Fruit fly (Drosophila melanogaster) whole organism, embryonic: ENCODE data around the gene CG7564.

ENCODE experiments used
- Atf6 ChIP-seq: fragments of 200-800 bp; sonication (Bioruptor generic); IDR thresholded peaks from 2 replicates; pipeline ENCODE4 v1.3.6; 2022; ENCODE audit warnings: missing biosample characterization, missing genetic modification characterization
- B-H1 ChIP-seq: fragments of 200-800 bp; sonication (Bioruptor generic); IDR thresholded peaks from 3 replicates; pipeline ENCODE4 v1.3.6; 2022; ENCODE audit warnings: missing biosample characterization, missing genetic modification characterization
- BEAF-32 ChIP-seq: fragments of 200-800 bp; sonication (Bioruptor generic); optimal IDR thresholded peaks from 3 replicates; lab custom pipeline; 2017; ENCODE audit warnings: missing biosample characterization, missing genetic modification characterization, mild to moderate bottlenecking, moderate library complexity, missing genetic modification reagents
- CG10366 ChIP-seq: fragments of 200-800 bp; sonication (Bioruptor generic); IDR thresholded peaks from 2 replicates; pipeline ENCODE4 v1.3.6; 2022; ENCODE audit warnings: missing biosample characterization, missing genetic modification characterization
- CG12071 ChIP-seq: fragments of 200-800 bp; sonication (Bioruptor generic); optimal IDR thresholded peaks from 3 replicates; lab custom pipeline; 2018; ENCODE audit warnings: missing biosample characterization, mild to moderate bottlenecking, missing genetic modification characterization
- CG12155 ChIP-seq: fragments of 200-800 bp; sonication (Bioruptor generic); optimal IDR thresholded peaks from 3 replicates; lab custom pipeline; 2016; ENCODE audit warnings: missing biosample characterization, missing genetic modification characterization
- CG12299 ChIP-seq: fragments of 200-800 bp; sonication (Bioruptor generic); optimal IDR thresholded peaks from 2 replicates; lab custom pipeline; 2018; ENCODE audit warnings: missing biosample characterization, mild to moderate bottlenecking, missing genetic modification characterization
- CG14667 ChIP-seq: fragments of 200-800 bp; sonication (Bioruptor generic); IDR thresholded peaks from 2 replicates; pipeline ENCODE4 v1.3.6; 2022; ENCODE audit warnings: missing biosample characterization, missing genetic modification characterization
- CG15514 ChIP-seq: fragments of 200-800 bp; sonication (Bioruptor generic); optimal IDR thresholded peaks from 3 replicates; lab custom pipeline; 2017; ENCODE audit warnings: missing biosample characterization, missing genetic modification characterization, mild to moderate bottlenecking, moderate library complexity, missing genetic modification reagents
- CG1602 ChIP-seq: fragments of 200-800 bp; sonication (Bioruptor generic); optimal IDR thresholded peaks from 3 replicates; lab custom pipeline; 2016; ENCODE audit warnings: missing biosample characterization, missing genetic modification characterization
- CG17568 ChIP-seq: fragments of 200-800 bp; sonication (Bioruptor generic); optimal IDR thresholded peaks from 2 replicates; lab custom pipeline; 2018; ENCODE audit warnings: missing biosample characterization, mild to moderate bottlenecking, missing genetic modification characterization, moderate library complexity
- CG18011 ChIP-seq: fragments of 200-800 bp; sonication (Bioruptor generic); optimal IDR thresholded peaks from 2 replicates; lab custom pipeline; 2017; ENCODE audit warnings: missing biosample characterization, missing genetic modification characterization, mild to moderate bottlenecking, moderate library complexity, missing genotype
- CG18476 ChIP-seq: fragments of 200-800 bp; sonication (Bioruptor generic); optimal IDR thresholded peaks from 2 replicates; lab custom pipeline; 2016; ENCODE audit warnings: missing biosample characterization, mild to moderate bottlenecking, missing genetic modification characterization
- CG2199 ChIP-seq: fragments of 200-800 bp; sonication (Bioruptor generic); IDR thresholded peaks from 3 replicates; pipeline ENCODE4 v1.3.6; 2022; ENCODE audit warnings: missing biosample characterization, missing genetic modification characterization
- CG2202 ChIP-seq: fragments of 200-800 bp; sonication (Bioruptor generic); optimal IDR thresholded peaks from 2 replicates; lab custom pipeline; 2018; ENCODE audit warnings: missing biosample characterization, mild to moderate bottlenecking, missing genetic modification characterization
- CG2678 ChIP-seq: fragments of 200-800 bp; sonication (Bioruptor generic); optimal IDR thresholded peaks from 3 replicates; lab custom pipeline; 2019; ENCODE audit warnings: missing biosample characterization, mild to moderate bottlenecking, missing genetic modification characterization, moderate library complexity
- CG31224 ChIP-seq: fragments of 200-800 bp; sonication (Bioruptor generic); IDR thresholded peaks from 2 replicates; pipeline ENCODE4 v1.3.6; 2022; ENCODE audit warnings: missing biosample characterization, missing genetic modification characterization
- CG4328 ChIP-seq: fragments of 200-800 bp; sonication (Bioruptor generic); optimal IDR thresholded peaks from 3 replicates; lab custom pipeline; 2017; ENCODE audit warnings: missing biosample characterization, missing genetic modification reagents, missing genetic modification characterization
- CG4424 ChIP-seq: fragments of 200-800 bp; sonication (Bioruptor generic); optimal IDR thresholded peaks from 3 replicates; lab custom pipeline; 2016; ENCODE audit warnings: missing biosample characterization, missing genetic modification characterization
- CG6813 ChIP-seq: fragments of 200-800 bp; sonication (Bioruptor generic); optimal IDR thresholded peaks from 2 replicates; lab custom pipeline; 2017; ENCODE audit warnings: missing biosample characterization, missing genetic modification characterization, mild to moderate bottlenecking, moderate library complexity, missing genetic modification reagents
- CG8359 ChIP-seq: fragments of 200-800 bp; sonication (Bioruptor generic); optimal IDR thresholded peaks from 2 replicates; lab custom pipeline; 2017; ENCODE audit warnings: missing biosample characterization, mild to moderate bottlenecking, missing genetic modification characterization, borderline replicate concordance
- CoRest ChIP-seq: fragments of 200-800 bp; sonication (Bioruptor generic); optimal IDR thresholded peaks from 3 replicates; lab custom pipeline; 2018; ENCODE audit warnings: missing biosample characterization, mild to moderate bottlenecking, missing genetic modification characterization, moderate library complexity
- Deaf1 ChIP-seq: fragments of 200-800 bp; optimal IDR thresholded peaks from 3 replicates; lab custom pipeline; 2019; ENCODE audit warnings: missing biosample characterization, mild to moderate bottlenecking, missing genetic modification characterization, moderate library complexity
- ERR ChIP-seq: fragments of 200-800 bp; sonication (Bioruptor generic); optimal IDR thresholded peaks from 2 replicates; lab custom pipeline; 2016; ENCODE audit warnings: missing biosample characterization, missing genetic modification characterization
- Eip74EF ChIP-seq, 2 experiments: fragments of 200-800 bp in 1 of 2; fragments of >200 bp in 1 of 2; sonication (Bioruptor generic) in 1 of 2; optimal IDR thresholded peaks; 2 replicates each; lab custom pipeline; 2017 to 2019; ENCODE audit warnings: missing biosample characterization in 2 of 2, missing genetic modification characterization in 2 of 2, mild to moderate bottlenecking in 1 of 2, moderate library complexity in 1 of 2
- Fer2 ChIP-seq: fragments of 200-800 bp; sonication (Bioruptor generic); optimal IDR thresholded peaks from 2 replicates; lab custom pipeline; 2018; ENCODE audit warnings: missing biosample characterization, mild to moderate bottlenecking, missing genetic modification characterization, moderate library complexity
- HmgD ChIP-seq: fragments of 200-800 bp; sonication (Bioruptor generic); optimal IDR thresholded peaks from 3 replicates; lab custom pipeline; 2016; ENCODE audit warnings: missing biosample characterization, missing genetic modification characterization
- Hr78 ChIP-seq, 2 experiments: fragments of 200-800 bp in 1 of 2; fragments of >200 bp in 1 of 2; sonication (Bioruptor generic) in 1 of 2; optimal IDR thresholded peaks; 2 replicates each; lab custom pipeline; 2017 to 2019; ENCODE audit warnings: missing biosample characterization in 2 of 2, missing genetic modification characterization in 2 of 2, mild to moderate bottlenecking in 1 of 2, moderate library complexity in 1 of 2
- Max ChIP-seq: fragments of 200-800 bp; sonication (Bioruptor generic); optimal IDR thresholded peaks from 2 replicates; lab custom pipeline; 2016; ENCODE audit warnings: missing biosample characterization, mild to moderate bottlenecking, missing genetic modification characterization
- Med ChIP-seq: fragments of 200-800 bp; sonication (Bioruptor generic); peaks from one replicate; lab custom pipeline; 2016; ENCODE audit warnings: missing biosample characterization, missing genetic modification characterization, mild to moderate bottlenecking, inconsistent platforms, moderate library complexity
- Mes4 ChIP-seq: fragments of 200-800 bp; sonication (Bioruptor generic); optimal IDR thresholded peaks from 2 replicates; lab custom pipeline; 2016; ENCODE audit warnings: missing biosample characterization, missing genetic modification characterization
- Myb ChIP-seq: fragments of 200-800 bp; sonication (Bioruptor generic); optimal IDR thresholded peaks from 2 replicates; lab custom pipeline; 2016; ENCODE audit warnings: missing biosample characterization, missing genetic modification characterization
- Oli ChIP-seq: fragments of 200-800 bp; sonication (Bioruptor generic); optimal IDR thresholded peaks from 2 replicates; lab custom pipeline; 2018; ENCODE audit warnings: missing biosample characterization, mild to moderate bottlenecking, missing genetic modification characterization, moderate library complexity
- Ptx1 ChIP-seq: fragments of 200-800 bp; sonication (Bioruptor generic); IDR thresholded peaks from 2 replicates; pipeline ENCODE4 v1.3.6; 2022; ENCODE audit warnings: missing biosample characterization, missing genetic modification characterization
- Stat92E ChIP-seq, 3 experiments: fragments of >200 bp in 2 of 3; fragments of 200-800 bp in 1 of 3; sonication (Bioruptor generic) in 1 of 3; optimal IDR thresholded peaks; 2 replicates each; lab custom pipeline; 2017 to 2019; ENCODE audit warnings: missing biosample characterization in 3 of 3, missing genetic modification characterization in 3 of 3, mild to moderate bottlenecking in 1 of 3, moderate library complexity in 1 of 3
- YL-1 ChIP-seq: fragments of 200-800 bp; sonication (Bioruptor generic); optimal IDR thresholded peaks from 3 replicates; lab custom pipeline; 2017; ENCODE audit warnings: missing biosample characterization, mild to moderate bottlenecking, missing genetic modification characterization
- aop ChIP-seq: fragments of 200-800 bp; sonication (Bioruptor generic); IDR thresholded peaks from 2 replicates; pipeline ENCODE4 v1.3.6; 2022; ENCODE audit warnings: missing biosample characterization, missing genetic modification characterization
- az2 ChIP-seq: fragments of 200-800 bp; sonication (Bioruptor generic); optimal IDR thresholded peaks from 3 replicates; lab custom pipeline; 2016; ENCODE audit warnings: missing biosample characterization, missing genetic modification characterization
- cwo ChIP-seq: fragments of 200-800 bp; sonication (Bioruptor generic); optimal IDR thresholded peaks from 3 replicates; lab custom pipeline; 2017; ENCODE audit warnings: missing biosample characterization, missing genetic modification characterization, mild to moderate bottlenecking, moderate library complexity, missing genetic modification reagents
- esg ChIP-seq: fragments of 200-800 bp; sonication (Bioruptor generic); conservative IDR thresholded peaks from 2 replicates; pipeline ENCODE4 v1.3.6; 2022; ENCODE audit warnings: missing biosample characterization, missing genetic modification characterization
- eve ChIP-seq, 2 experiments: fragments of >200 bp; optimal IDR thresholded peaks; 2 replicates each; lab custom pipeline; 2017; ENCODE audit warnings: missing biosample characterization in 2 of 2, missing genetic modification characterization in 2 of 2
- gce ChIP-seq: fragments of 200-800 bp; sonication (Bioruptor generic); IDR thresholded peaks from 3 replicates; pipeline ENCODE4 v1.3.6; 2022; ENCODE audit warnings: missing biosample characterization, missing genetic modification characterization
- gcm2 ChIP-seq: fragments of 200-800 bp; sonication (Bioruptor generic); optimal IDR thresholded peaks from 2 replicates; lab custom pipeline; 2016; ENCODE audit warnings: missing biosample characterization, missing genetic modification characterization
- jumu ChIP-seq: fragments of 200-800 bp; sonication (Bioruptor generic); optimal IDR thresholded peaks from 3 replicates; lab custom pipeline; 2016; ENCODE audit warnings: missing biosample characterization, missing genetic modification characterization
- pho ChIP-seq: fragments of 200-800 bp; sonication (Bioruptor generic); optimal IDR thresholded peaks from 2 replicates; lab custom pipeline; 2016; ENCODE audit warnings: missing biosample characterization, missing genetic modification characterization
- rib ChIP-seq: fragments of 200-800 bp; sonication (Bioruptor generic); IDR thresholded peaks from 2 replicates; pipeline ENCODE4 v1.3.6; 2022; ENCODE audit warnings: missing biosample characterization, missing genetic modification characterization
- sd ChIP-seq: fragments of 200-800 bp; sonication (Bioruptor generic); optimal IDR thresholded peaks from 3 replicates; lab custom pipeline; 2018; ENCODE audit warnings: missing biosample characterization, mild to moderate bottlenecking, missing genetic modification characterization, moderate library complexity
- sens ChIP-seq: fragments of 200-800 bp; sonication (Bioruptor generic); peaks from one replicate; lab custom pipeline; 2016; ENCODE audit warnings: missing biosample characterization, missing genetic modification characterization
- slp2 ChIP-seq: fragments of 200-800 bp; sonication (Bioruptor generic); optimal IDR thresholded peaks from 2 replicates; lab custom pipeline; 2016; ENCODE audit warnings: missing biosample characterization, missing genetic modification characterization
- tap ChIP-seq: fragments of 200-800 bp; optimal IDR thresholded peaks from 3 replicates; lab custom pipeline; 2019; ENCODE audit warnings: missing biosample characterization, mild to moderate bottlenecking, missing genetic modification characterization, moderate library complexity
- zfh2 ChIP-seq: fragments of 200-800 bp; sonication (Bioruptor generic); optimal IDR thresholded peaks from 2 replicates; lab custom pipeline; 2016; ENCODE audit warnings: missing biosample characterization, missing genetic modification characterization

The CG7564 gene

dm6 chr3L:17531397-17531796, 17.3 kb downstream of the CG7564 start (continued):
- peak; percentile 32 for TF ChIP-seq CG4328
- no peak for TF ChIP-seq YL-1 (GFP tag; lab: Kevin White, UChicago)
- peak; percentile 32 for TF ChIP-seq CG2678 (tag; lab: Kevin White, UChicago)
- TF ChIP-seq tap (tag; lab: Kevin White, UChicago): no peak
- TF ChIP-seq zfh2: no peak
- TF ChIP-seq CG4424 (GFP tag; lab: Kevin White, UChicago): no peak
- TF ChIP-seq CG17568 (GFP tag; lab: Kevin White, UChicago): peak; percentile 1
- TF ChIP-seq Ptx1 (GFP tag; lab: Robert Waterston, UW): no peak
- no peak for TF ChIP-seq Atf6
- TF ChIP-seq Eip74EF (GFP tag; optimal IDR thresholded peaks at IDR 0.05; lab: Kevin White, UChicago): no peak
- no peak for TF ChIP-seq Myb (GFP tag; lab: Kevin White, UChicago)
- no peak for TF ChIP-seq Stat92E (GFP tag; optimal IDR thresholded peaks at IDR 0.05; lab: Kevin White, UChicago)
- TF ChIP-seq CG10366: no peak
- peak; percentile 44 for TF ChIP-seq sens (GFP tag; lab: Kevin White, UChicago)
- TF ChIP-seq CG2202 (tag; lab: Kevin White, UChicago): no peak
- no peak for TF ChIP-seq Mes4 (GFP tag; lab: Kevin White, UChicago)
- TF ChIP-seq ERR (GFP tag; lab: Kevin White, UChicago): no peak
- TF ChIP-seq CG12155 (GFP tag; lab: Kevin White, UChicago): no peak
- no peak for TF ChIP-seq CG14667 (GFP tag; lab: Robert Waterston, UW)
- no peak for TF ChIP-seq Deaf1 (tag; lab: Kevin White, UChicago)
- no peak for TF ChIP-seq CG12299 (tag; lab: Kevin White, UChicago)
- TF ChIP-seq Fer2 (tag; lab: Kevin White, UChicago): no peak
- TF ChIP-seq gcm2 (GFP tag; lab: Kevin White, UChicago): no peak
- TF ChIP-seq CG2199 (GFP tag; lab: Robert Waterston, UW): no peak
- TF ChIP-seq eve (GFP tag; optimal IDR thresholded peaks at IDR 0.05; lab: Kevin White, UChicago): peak in 1 of 2 experiments; percentile 40
- no peak for TF ChIP-seq az2 (GFP tag; lab: Kevin White, UChicago)
- TF ChIP-seq slp2: no peak
- TF ChIP-seq CG18011: no peak
- TF ChIP-seq CG12071: peak; percentile 50
- TF ChIP-seq CG15514 (GFP tag; lab: Kevin White, UChicago): peak; percentile 34
- no peak for TF ChIP-seq Max
- no peak for TF ChIP-seq Oli (tag; lab: Kevin White, UChicago)
- TF ChIP-seq sd (tag; lab: Kevin White, UChicago): peak; percentile 40
- no peak for TF ChIP-seq CG1602 (GFP tag; lab: Kevin White, UChicago)
- no peak for TF ChIP-seq gce
- peak in 1 of 2 experiments; percentile 46 for TF ChIP-seq Hr78 (GFP tag; optimal IDR thresholded peaks at IDR 0.05; lab: Kevin White, UChicago)
- no peak for TF ChIP-seq jumu
- no peak for TF ChIP-seq CG8359
- no peak for TF ChIP-seq CG31224 (GFP tag; lab: Robert Waterston, UW)
- TF ChIP-seq CG18476 (GFP tag; lab: Kevin White, UChicago): no peak
- no peak for TF ChIP-seq esg (GFP tag; lab: Robert Waterston, UW)
- TF ChIP-seq pho (GFP tag; lab: Kevin White, UChicago): no peak
- TF ChIP-seq BEAF-32 (GFP tag; lab: Kevin White, UChicago): no peak
- no peak for TF ChIP-seq aop
- no peak for TF ChIP-seq rib (GFP tag; lab: Robert Waterston, UW)
- no peak for TF ChIP-seq CoRest
- no peak for TF ChIP-seq cwo
- no peak for TF ChIP-seq HmgD (GFP tag; lab: Kevin White, UChicago)
- TF ChIP-seq CG6813 (GFP tag; lab: Kevin White, UChicago): peak; percentile 25
- no peak for TF ChIP-seq B-H1 (GFP tag; lab: Robert Waterston, UW)
- no peak for TF ChIP-seq Med
